Worm (Caenorhabditis elegans) whole organism, dauer: ENCODE measurements around the gene irld-14.
"Not testable (repeated sequence)": the region's sequence is repeated elsewhere in the genome, so short reads cannot be mapped to it uniquely, and the experiment has no call there.

Experiments
- unc-62 ChIP-seq: sonication (generic microtip); optimal IDR thresholded peaks from 2 replicates; lab custom pipeline; 2017; ENCODE audit warnings: missing biosample characterization, missing genetic modification reagents, missing genetic modification characterization

Gene irld-14

DNA sequence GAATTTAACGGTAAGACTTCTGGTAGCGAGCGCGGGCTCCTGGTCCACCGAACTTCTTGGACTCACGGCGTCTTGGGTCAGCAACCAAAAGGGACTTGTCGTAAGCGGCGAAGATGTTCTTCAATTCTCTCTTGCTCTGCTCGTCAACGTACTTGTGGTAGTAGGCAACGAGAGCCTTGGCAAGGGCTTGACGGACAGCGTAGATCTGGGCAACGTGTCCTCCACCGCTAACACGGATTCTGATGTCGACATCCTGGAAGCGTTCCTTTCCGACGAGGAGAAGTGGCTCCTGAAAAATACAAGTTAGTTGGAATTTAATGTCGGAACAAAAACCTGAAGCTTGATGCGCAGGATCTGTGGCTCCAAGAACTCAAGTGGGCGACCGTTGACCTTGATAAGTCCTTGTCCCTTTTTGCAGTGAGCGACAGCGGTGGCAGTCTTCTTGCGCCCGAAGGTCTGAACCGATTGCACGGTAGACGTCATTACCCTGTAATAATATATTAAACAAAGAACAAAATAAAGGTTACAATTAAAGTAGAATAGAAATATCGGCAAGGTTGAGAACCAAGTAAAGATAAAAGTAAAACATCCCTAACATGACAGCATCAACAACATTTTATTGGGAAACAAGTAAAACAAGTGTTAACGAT lies 3.8 kb downstream of the irld-14 start, which contains the start of gene rps-16:
rps-16 (minus strand) TSS at position 487 of the 650 bp plus-strand sequence.
- TF ChIP-seq unc-62: no peak

DNA sequence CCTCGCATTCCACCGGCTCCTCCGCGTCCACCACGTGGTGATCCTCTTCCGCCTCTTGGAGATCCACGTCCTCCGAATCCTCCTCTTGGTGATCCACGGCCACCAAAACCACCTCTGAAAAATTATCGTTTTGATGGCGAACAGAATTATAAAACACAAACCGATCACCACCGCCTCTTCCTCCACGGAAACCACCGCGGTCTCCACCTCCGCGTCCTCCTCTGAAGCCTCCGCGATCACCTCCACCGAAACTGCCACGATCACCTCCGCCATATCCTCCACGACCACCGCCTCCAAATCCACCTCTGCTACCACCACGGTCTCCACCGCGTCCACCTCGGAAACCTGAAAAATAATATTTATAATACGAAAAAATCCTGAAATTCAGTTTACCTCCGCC lies 5.2 kb downstream of the irld-14 start:
- no peak for TF ChIP-seq unc-62

DNA sequence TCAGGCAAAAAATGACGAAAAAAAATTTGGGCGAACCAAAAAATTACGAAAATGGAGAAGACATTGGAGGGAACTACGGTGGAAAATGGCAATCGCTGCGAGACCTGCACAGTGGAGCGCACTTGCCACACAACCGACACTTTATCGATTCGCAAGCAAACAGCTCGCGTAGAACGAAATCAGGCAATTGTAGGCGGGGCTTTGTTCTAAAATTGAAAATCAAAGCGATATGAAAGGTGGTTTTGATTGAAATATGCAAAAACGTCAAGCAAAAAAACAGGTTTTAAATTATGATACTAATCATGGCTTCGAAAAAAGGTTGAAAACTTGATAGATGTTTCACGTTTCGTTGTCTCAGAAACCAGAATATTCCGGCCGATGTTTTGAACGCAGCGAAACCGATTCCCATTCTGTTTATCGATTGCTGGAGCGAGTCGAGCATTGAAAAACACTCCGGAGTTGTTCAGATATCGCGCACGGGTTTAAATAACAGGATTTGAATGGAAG lies 5.9 kb downstream of the irld-14 start, which contains the start of the genes fib-1 and mut-15:
fib-1 (minus strand) TSS at position 40 of the 507 bp plus-strand sequence.
mut-15 (plus strand) TSS at position 360 of the 507 bp plus-strand sequence.
- TF ChIP-seq unc-62: no peak

DNA sequence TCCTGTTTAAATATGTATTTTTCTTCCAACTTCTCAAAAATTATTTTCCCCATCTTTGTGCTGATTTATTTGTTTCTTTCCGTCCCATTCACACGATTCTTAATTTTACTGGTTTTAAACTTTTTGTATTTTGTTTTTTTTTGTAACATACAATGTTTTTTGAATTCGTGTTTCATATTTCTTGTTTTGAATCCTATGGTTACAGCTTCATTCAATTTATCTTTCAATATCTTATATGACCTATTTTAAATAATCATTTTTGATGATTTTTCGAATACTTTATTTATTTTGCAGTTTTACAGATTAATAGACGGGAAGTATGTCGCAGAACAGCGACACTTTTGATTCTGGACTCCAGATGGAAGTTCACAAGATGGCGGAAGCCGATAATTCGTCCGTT lies 8.5 kb downstream of the irld-14 start, which contains the start of gene hrde-2:
hrde-2 (plus strand) TSS at position 301 of the 400 bp plus-strand sequence.
- no peak for TF ChIP-seq unc-62

DNA sequence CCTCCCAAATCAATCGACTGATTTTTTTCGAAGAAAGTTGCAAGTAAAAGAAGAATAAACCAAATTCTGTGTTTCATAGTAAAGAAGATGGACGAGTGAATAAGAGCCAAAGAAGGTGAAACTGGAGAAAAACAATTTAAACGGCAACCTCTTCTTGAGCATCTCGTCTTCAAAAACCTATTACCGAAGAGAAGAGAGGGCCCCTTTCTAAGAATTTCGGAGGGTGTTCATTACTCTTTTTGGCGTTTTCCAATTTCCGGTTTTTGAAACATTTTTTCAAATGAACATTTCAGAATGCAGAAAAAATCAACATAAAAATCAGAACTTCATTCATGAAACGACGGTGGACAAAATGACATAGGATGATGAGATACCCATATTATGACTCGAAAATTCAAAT lies 15.2 kb downstream of the irld-14 start, which contains the start of gene nmr-2:
nmr-2 (minus strand) TSS at position 101 of the 400 bp plus-strand sequence.
- no peak for TF ChIP-seq unc-62

DNA sequence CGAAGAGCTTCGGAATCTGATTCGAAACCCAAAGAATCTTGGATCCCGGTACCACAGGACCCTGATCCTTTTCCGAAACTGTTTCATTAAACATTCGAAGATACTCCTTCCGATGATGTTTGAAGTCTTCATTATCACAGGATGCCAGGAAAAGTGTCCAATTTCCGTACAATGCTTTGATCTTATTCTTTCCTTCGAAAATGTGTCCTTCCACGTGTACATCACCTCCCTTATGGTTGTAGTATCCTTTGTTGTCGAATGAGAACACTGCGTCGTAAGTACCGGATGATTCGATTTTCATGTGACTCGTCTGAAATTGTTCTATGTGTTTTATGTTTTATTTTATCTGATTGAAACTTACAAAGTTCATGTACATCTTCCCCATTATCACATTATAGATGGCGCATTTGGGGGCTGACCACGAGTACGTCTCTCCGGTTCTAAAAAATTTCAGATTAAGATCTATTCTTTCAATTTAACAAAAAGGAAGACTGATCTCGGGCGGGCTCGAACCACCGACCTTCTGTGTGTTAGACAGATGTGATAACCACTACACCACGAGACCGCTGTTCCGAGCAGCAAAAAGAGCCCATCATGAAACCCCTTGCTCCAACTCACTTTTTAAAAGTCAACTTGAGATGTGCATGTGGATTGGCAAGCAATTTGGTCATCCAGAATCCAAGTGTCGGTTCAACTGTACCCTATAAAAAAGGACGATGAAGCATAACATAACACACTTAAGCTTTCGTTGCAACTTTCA lies 16.4 kb downstream of the irld-14 start:
- no peak for TF ChIP-seq unc-62

DNA sequence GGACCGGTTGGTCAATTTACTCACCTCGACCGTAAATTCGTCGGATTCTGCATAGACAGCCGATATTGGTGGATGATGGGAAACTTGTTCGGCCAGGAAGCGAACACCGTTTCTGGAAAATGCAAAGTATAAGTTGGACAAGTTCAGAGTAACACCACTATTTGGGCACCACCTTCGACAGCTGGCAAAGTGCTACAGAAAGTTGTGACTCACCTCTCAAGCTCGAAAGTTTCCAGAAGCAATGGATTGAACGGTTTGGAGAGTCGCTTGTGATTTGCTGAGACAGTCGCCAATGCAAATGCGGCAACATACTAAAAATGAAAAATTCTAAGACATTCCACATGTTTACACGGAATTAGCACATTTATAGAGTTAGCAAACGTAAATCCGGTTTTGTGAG lies 17.0 kb downstream of the irld-14 start:
- no peak for TF ChIP-seq unc-62

DNA sequence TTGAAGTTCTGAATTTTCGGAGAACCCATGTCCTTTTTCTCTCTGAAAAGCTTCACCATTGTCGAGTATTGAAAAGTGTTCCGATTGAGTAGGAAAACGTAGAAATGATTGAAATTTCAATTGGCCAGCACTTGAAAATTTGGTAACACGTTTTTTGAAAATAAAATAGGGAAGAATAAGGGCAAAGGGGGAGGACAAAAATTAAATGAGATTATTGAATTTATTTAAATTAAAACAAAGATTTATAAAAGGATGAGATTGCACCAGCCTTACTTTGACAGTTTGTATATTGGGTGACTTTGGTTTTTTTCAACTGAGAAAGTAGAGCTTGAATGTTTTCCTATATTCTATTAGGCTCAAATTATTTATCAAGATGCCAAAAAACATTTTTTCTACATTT lies 17.8 kb downstream of the irld-14 start, which contains the start of gene obr-2:
obr-2 (minus strand) TSS at position 101 of the 400 bp plus-strand sequence.
- no peak for TF ChIP-seq unc-62

DNA sequence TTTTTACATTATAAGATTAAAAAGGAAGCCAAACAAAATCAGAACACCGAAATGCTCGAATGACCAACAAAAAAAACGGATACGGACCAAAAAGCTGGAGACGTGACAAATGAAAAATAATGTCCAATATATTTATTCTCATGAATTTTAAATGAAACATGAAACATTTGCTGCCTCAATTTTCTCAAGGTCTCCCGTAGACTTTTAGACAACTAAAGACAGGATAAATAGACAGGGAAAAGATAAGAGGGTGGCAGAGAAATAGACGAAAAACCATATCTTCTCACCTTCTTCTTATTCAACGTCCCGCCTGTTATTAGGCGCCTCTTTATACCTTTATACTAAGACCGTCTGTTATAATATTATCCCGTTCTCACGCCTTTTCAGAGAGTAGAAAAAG lies 19.5 kb downstream of the irld-14 start:
- no peak for TF ChIP-seq unc-62

DNA sequence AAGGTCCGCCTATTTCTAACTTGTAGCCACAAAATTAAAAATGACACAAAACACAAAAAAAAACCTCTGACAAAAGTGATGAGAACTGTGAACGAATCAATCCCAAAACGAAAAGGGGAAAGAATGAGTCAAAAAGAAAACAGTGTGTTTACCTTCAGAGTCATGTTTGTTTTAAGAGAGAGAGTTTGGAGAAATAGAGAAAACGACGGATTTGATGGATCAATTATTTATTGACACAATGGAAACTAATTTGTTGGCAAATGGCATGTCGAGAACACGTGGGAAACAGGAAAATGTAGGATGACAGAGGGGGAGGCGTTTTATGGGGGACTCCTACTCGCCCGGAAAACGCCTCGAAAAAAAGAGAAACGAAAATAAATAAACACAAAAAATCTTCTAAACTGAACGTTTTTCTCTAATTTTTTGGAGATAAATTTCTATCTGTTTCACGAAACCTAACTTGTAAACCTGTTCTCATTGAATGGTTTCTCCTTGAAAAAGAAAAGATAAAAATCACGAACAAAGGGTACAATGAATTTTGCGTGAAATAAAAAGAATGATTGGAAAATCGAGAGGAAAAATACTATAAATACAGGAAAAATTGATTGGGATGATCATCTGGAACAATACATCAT lies 20.6 kb downstream of the irld-14 start:
- TF ChIP-seq unc-62: no peak

DNA sequence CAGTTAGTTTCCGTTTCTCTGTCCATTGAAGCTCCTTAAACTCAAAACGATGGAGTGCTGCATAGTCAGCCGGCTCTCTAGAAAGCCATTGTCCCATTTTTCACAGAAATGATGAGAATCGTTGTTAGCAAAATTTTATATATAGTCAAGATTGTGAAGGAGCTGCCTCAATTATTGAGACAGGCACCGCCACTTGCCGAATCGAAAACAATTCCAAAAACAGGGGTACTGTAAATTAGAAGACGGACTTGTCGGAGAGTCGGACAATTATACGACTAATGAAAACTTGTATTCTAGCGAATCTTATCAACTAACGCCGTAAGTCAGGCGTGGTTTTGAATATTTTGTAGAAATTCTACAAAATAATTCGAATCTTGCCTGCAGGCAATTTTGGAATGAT lies 23.9 kb downstream of the irld-14 start, which contains the start of gene F14H8.2:
F14H8.2 (minus strand) TSS at position 101 of the 400 bp plus-strand sequence.
- TF ChIP-seq unc-62: no peak

DNA sequence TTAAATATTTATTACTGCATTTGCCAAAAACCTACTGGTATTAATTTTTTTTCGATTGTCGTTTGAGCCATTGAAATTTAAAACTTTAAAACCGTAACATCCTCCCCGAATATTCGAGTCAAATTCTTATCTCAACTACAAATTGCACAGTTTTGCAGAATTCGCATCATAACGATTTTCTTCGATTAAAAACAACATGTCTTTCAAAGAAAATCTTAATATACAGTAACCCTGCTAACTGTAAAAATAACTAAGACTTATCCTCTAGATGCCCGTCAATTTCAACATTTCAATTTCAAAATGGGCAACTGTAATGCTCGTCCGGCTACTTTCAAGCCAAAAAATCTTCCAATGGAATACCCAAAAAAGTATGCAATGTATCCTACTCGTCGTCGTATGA lies 24.4 kb downstream of the irld-14 start, which contains the start of gene F14H8.5:
F14H8.5 (plus strand) TSS at position 301 of the 400 bp plus-strand sequence.
- TF ChIP-seq unc-62: no peak

DNA sequence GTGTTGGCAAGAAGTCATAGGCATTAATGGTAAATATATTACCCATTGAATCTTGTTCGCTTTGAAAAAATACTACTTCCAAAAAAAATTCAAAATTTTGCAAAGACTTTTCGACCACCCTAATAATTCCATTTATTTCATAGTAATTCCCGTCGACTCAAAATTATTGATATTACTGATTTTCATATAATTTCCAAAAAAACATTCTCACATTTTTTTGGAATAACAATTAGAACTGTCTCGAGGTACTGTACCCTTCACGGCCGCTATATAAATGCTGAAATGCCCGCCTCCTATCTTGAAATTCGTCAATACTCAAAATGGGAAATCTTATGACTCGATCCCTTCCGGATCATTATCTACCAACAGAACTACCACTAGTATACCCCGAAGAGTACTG lies 27.2 kb downstream of the irld-14 start, which contains the start of gene F14H8.4:
F14H8.4 (plus strand) TSS at position 301 of the 400 bp plus-strand sequence.
- TF ChIP-seq unc-62: no peak

DNA sequence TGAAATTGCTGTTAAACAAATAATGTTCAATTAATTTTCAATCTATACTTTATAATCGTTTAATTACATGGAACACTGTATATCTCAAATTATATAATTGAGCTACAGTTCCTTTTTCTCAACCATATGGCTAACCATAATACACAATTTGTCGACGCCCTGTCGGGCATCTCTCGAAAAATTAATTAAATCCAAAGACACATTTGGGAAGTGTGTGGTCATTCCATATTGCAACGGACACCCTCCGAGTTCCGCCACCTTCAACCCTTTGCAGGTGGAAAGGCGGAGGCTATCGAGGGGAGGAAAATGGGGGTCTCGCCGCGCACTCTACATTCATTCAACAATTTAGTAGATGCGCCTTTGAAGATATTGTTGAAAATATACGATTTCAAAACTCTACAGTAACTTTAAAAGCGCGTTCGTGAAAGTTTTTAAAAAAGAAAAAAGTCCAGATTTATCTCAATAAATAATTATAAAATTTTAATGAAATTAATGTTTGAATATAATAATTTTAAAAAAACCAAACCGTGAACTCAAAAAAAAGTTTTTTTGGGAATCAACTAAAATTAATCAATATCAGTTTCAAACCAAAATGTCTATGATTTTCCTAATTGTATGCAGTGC lies 32.7 kb downstream of the irld-14 start, which contains the start of gene F14H8.8:
F14H8.8 (plus strand) TSS at position 574 of the 624 bp plus-strand sequence.
- no peak for TF ChIP-seq unc-62

DNA sequence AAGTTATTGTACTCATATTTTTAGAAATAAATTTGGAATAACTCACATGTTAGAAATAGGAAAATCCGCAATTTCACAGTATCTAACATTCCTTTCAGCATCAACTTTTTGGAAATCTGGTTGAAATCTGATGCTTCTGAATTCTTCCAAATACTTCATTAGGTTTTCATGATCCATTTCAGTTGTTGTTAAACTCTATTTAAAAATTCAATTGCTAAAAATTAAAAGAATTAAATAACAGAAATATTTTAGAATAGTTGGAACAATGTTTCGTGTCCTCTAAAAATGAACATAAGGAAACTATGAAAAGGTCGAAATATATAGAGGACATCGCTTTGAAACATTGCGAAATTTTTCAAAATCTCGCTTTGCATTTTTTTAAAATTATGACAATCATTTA lies 35.0 kb downstream of the irld-14 start, which contains the start of gene cng-1:
cng-1 (minus strand) TSS at position 101 of the 400 bp plus-strand sequence.
- TF ChIP-seq unc-62: not testable (repeated sequence)

DNA sequence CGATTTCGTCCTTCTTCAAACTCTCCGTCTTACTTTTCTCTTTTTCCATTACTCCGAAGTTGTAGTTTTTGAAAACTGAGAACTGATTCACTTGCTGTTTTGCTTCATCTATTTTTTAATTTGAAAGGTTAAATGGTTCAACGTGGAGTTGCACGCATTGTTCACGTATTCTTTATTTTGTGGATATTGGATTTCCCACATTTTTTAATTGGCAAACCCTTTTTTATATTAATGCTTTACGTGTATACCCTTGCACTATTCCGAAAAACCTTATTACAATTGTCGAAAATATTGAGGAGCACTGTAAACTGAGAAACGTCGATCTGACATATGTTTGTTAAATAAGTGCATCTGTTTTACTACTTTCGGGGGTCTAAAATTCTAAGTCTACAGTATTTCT lies 40.4 kb downstream of the irld-14 start, which contains the start of gene melo-3:
melo-3 (minus strand) TSS at position 101 of the 400 bp plus-strand sequence.
- TF ChIP-seq unc-62: not testable (repeated sequence)
